Fruit fly (Drosophila melanogaster) whole organism, prepupa: ENCODE data around the gene CG43092.

Source experiments
- Blimp-1 ChIP-seq: fragments of 200-800 bp; sonication (Bioruptor generic); optimal IDR thresholded peaks from 3 replicates; lab custom pipeline; 2017; ENCODE audit warnings: missing biosample characterization, missing genetic modification characterization, mild to moderate bottlenecking, moderate library complexity, missing genetic modification reagents
- CG11294 ChIP-seq: fragments of 200-800 bp; sonication (Bioruptor generic); IDR thresholded peaks from 2 replicates; pipeline ENCODE4 v1.3.6; 2022; ENCODE audit warnings: missing biosample characterization, missing genetic modification characterization
- CG11762 ChIP-seq: fragments of 200-800 bp; sonication (Bioruptor generic); optimal IDR thresholded peaks from 3 replicates; lab custom pipeline; 2016; ENCODE audit warnings: missing biosample characterization, missing genetic modification characterization; ENCODE audit not compliant: insufficient read depth
- CG11902 ChIP-seq: fragments of 200-800 bp; sonication (Bioruptor generic); optimal IDR thresholded peaks from 3 replicates; lab custom pipeline; 2016; ENCODE audit warnings: missing biosample characterization, missing genetic modification characterization
- CG15336 ChIP-seq: fragments of 200-800 bp; sonication (Bioruptor generic); IDR thresholded peaks from 2 replicates; pipeline ENCODE4 v1.3.6; 2022; ENCODE audit warnings: missing biosample characterization, missing genetic modification characterization
- CG1621 ChIP-seq: fragments of 200-800 bp; sonication (Bioruptor generic); optimal IDR thresholded peaks from 3 replicates; lab custom pipeline; 2018; ENCODE audit warnings: missing biosample characterization, mild to moderate bottlenecking, missing genetic modification characterization
- CG16779 ChIP-seq: fragments of 200-800 bp; sonication (Bioruptor generic); optimal IDR thresholded peaks from 3 replicates; lab custom pipeline; 2017; ENCODE audit warnings: missing biosample characterization, mild to moderate bottlenecking, missing genetic modification characterization
- CG3032 ChIP-seq: fragments of 200-800 bp; optimal IDR thresholded peaks from 2 replicates; lab custom pipeline; 2019; ENCODE audit warnings: missing biosample characterization, mild to moderate bottlenecking, missing genetic modification characterization, moderate library complexity
- CG31627 ChIP-seq: fragments of 200-800 bp; sonication (Bioruptor generic); optimal IDR thresholded peaks from 3 replicates; lab custom pipeline; 2016; ENCODE audit warnings: missing biosample characterization, missing genetic modification characterization
- CG32006 ChIP-seq: fragments of 200-800 bp; sonication (Bioruptor generic); optimal IDR thresholded peaks from 3 replicates; lab custom pipeline; 2017; ENCODE audit warnings: missing biosample characterization, mild to moderate bottlenecking, missing genetic modification characterization
- CG34406 ChIP-seq: fragments of 200-800 bp; sonication (Bioruptor generic); optimal IDR thresholded peaks from 3 replicates; lab custom pipeline; 2016; ENCODE audit warnings: missing biosample characterization, missing genetic modification characterization
- CG4318 ChIP-seq: fragments of 200-800 bp; sonication (Bioruptor generic); optimal IDR thresholded peaks from 3 replicates; lab custom pipeline; 2017; ENCODE audit warnings: missing biosample characterization, mild to moderate bottlenecking, missing genetic modification characterization
- CG6163 ChIP-seq: fragments of 200-800 bp; sonication (Bioruptor generic); IDR thresholded peaks from 3 replicates; pipeline ENCODE4 v1.3.6; 2022; ENCODE audit warnings: missing biosample characterization, missing genetic modification characterization
- CG6792 ChIP-seq: fragments of 200-800 bp; sonication (Bioruptor generic); optimal IDR thresholded peaks from 3 replicates; lab custom pipeline; 2016; ENCODE audit warnings: missing biosample characterization, missing genetic modification characterization
- CG6854 ChIP-seq: fragments of 200-800 bp; sonication (Bioruptor generic); optimal IDR thresholded peaks from 2 replicates; lab custom pipeline; 2017; ENCODE audit warnings: missing biosample characterization, mild to moderate bottlenecking, missing genetic modification characterization
- CG7368 ChIP-seq: fragments of 200-800 bp; sonication (Bioruptor generic); optimal IDR thresholded peaks from 3 replicates; lab custom pipeline; 2016; ENCODE audit warnings: missing biosample characterization, missing genetic modification characterization
- CG8119 ChIP-seq: fragments of 200-800 bp; sonication (Bioruptor generic); IDR thresholded peaks from 3 replicates; pipeline ENCODE4 v1.3.6; 2022; ENCODE audit warnings: missing biosample characterization, missing genetic modification characterization
- CG8319 ChIP-seq: fragments of 200-800 bp; sonication (Bioruptor generic); optimal IDR thresholded peaks from 3 replicates; lab custom pipeline; 2016; ENCODE audit warnings: missing biosample characterization, missing genetic modification characterization
- CG8632 ChIP-seq: fragments of 200-800 bp; sonication (Bioruptor generic); optimal IDR thresholded peaks from 3 replicates; lab custom pipeline; 2016; ENCODE audit warnings: missing biosample characterization, missing genetic modification characterization
- CG9139 ChIP-seq: fragments of 200-800 bp; sonication (Bioruptor generic); optimal IDR thresholded peaks from 3 replicates; lab custom pipeline; 2017; ENCODE audit warnings: missing biosample characterization, mild to moderate bottlenecking, missing genetic modification characterization
- Eip75B ChIP-seq: fragments of 200-800 bp; sonication (Bioruptor generic); optimal IDR thresholded peaks from 3 replicates; lab custom pipeline; 2016; ENCODE audit warnings: missing biosample characterization, missing genetic modification characterization
- Ets21C ChIP-seq: fragments of 200-800 bp; sonication (Bioruptor generic); optimal IDR thresholded peaks from 3 replicates; lab custom pipeline; 2016; ENCODE audit warnings: missing biosample characterization, missing genetic modification characterization
- Ets96B ChIP-seq: fragments of 200-800 bp; optimal IDR thresholded peaks from 2 replicates; lab custom pipeline; 2019; ENCODE audit warnings: missing biosample characterization, mild to moderate bottlenecking, missing genetic modification characterization, moderate library complexity
- Gug ChIP-seq: fragments of 200-800 bp; sonication (Bioruptor generic); IDR thresholded peaks from 2 replicates; pipeline ENCODE4 v1.3.6; 2022; ENCODE audit warnings: missing biosample characterization, missing genetic modification characterization
- Hr38 ChIP-seq: sonication (Bioruptor generic); optimal IDR thresholded peaks from 2 replicates; lab custom pipeline; 2016; ENCODE audit warnings: missing biosample characterization, missing genetic modification characterization
- Hr39 ChIP-seq: fragments of 200-800 bp; sonication (Bioruptor generic); optimal IDR thresholded peaks from 2 replicates; lab custom pipeline; 2016; ENCODE audit warnings: missing biosample characterization, missing genetic modification characterization
- Hr4 ChIP-seq: fragments of 200-800 bp; sonication (Bioruptor generic); optimal IDR thresholded peaks from 3 replicates; lab custom pipeline; 2016; ENCODE audit warnings: missing biosample characterization, missing genetic modification characterization
- Lpt ChIP-seq: fragments of 200-800 bp; sonication (Bioruptor generic); optimal IDR thresholded peaks from 3 replicates; lab custom pipeline; 2016; ENCODE audit warnings: missing biosample characterization, missing genetic modification characterization
- Met ChIP-seq: fragments of 200-800 bp; sonication (Bioruptor generic); optimal IDR thresholded peaks from 3 replicates; lab custom pipeline; 2016; ENCODE audit warnings: missing biosample characterization, missing genetic modification characterization
- OdsH ChIP-seq: fragments of 200-800 bp; sonication (Bioruptor generic); optimal IDR thresholded peaks from 3 replicates; lab custom pipeline; 2016; ENCODE audit warnings: missing biosample characterization, missing genetic modification characterization
- Smox ChIP-seq: fragments of 200-800 bp; sonication (Bioruptor generic); optimal IDR thresholded peaks from 3 replicates; lab custom pipeline; 2016; ENCODE audit warnings: missing biosample characterization, missing genetic modification characterization
- Sox102F ChIP-seq: fragments of 200-800 bp; sonication (Bioruptor generic); optimal IDR thresholded peaks from 2 replicates; lab custom pipeline; 2016; ENCODE audit warnings: missing biosample characterization, mild to moderate bottlenecking, missing genetic modification characterization
- Sox14 ChIP-seq: fragments of 200-800 bp; sonication (Bioruptor generic); optimal IDR thresholded peaks from 3 replicates; lab custom pipeline; 2016; ENCODE audit warnings: missing biosample characterization, missing genetic modification characterization
- Sox15 ChIP-seq: fragments of 200-800 bp; sonication (Bioruptor generic); optimal IDR thresholded peaks from 3 replicates; lab custom pipeline; 2016; ENCODE audit warnings: missing biosample characterization, missing genetic modification characterization
- achi ChIP-seq: fragments of 200-800 bp; sonication (Bioruptor generic); optimal IDR thresholded peaks from 3 replicates; lab custom pipeline; 2016; ENCODE audit warnings: missing biosample characterization, missing genetic modification characterization
- acj6 ChIP-seq: fragments of 200-800 bp; sonication (Bioruptor generic); optimal IDR thresholded peaks from 3 replicates; lab custom pipeline; 2016; ENCODE audit warnings: missing biosample characterization, missing genetic modification characterization
- cyc ChIP-seq: fragments of 200-800 bp; sonication (Bioruptor generic); optimal IDR thresholded peaks from 3 replicates; lab custom pipeline; 2016; ENCODE audit warnings: missing biosample characterization, missing genetic modification characterization
- dac ChIP-seq: fragments of 200-800 bp; sonication (Bioruptor generic); optimal IDR thresholded peaks from 2 replicates; lab custom pipeline; 2017; ENCODE audit warnings: missing biosample characterization, mild to moderate bottlenecking, missing genetic modification characterization
- dsx ChIP-seq: fragments of 200-800 bp; optimal IDR thresholded peaks from 3 replicates; lab custom pipeline; 2019; ENCODE audit warnings: missing biosample characterization, mild to moderate bottlenecking, missing genetic modification characterization, moderate library complexity; ENCODE audit not compliant: poor library complexity, severe bottlenecking
- eg ChIP-seq: fragments of 200-800 bp; sonication (Bioruptor generic); IDR thresholded peaks from 3 replicates; pipeline ENCODE4 v1.3.6; 2022; ENCODE audit warnings: missing biosample characterization, missing genetic modification characterization
- esn ChIP-seq: fragments of 200-800 bp; sonication (Bioruptor generic); optimal IDR thresholded peaks from 2 replicates; lab custom pipeline; 2016; ENCODE audit warnings: missing biosample characterization, mild to moderate bottlenecking, missing genetic modification characterization, moderate library complexity
- fd59A ChIP-seq: fragments of 200-800 bp; sonication (Bioruptor generic); optimal IDR thresholded peaks from 2 replicates; lab custom pipeline; 2017; ENCODE audit warnings: missing biosample characterization, mild to moderate bottlenecking, missing genetic modification characterization, missing genetic modification reagents
- fd85E ChIP-seq: fragments of 200-800 bp; sonication (Bioruptor generic); optimal IDR thresholded peaks from 3 replicates; lab custom pipeline; 2016; ENCODE audit warnings: missing biosample characterization, missing genetic modification characterization
- fkh ChIP-seq: fragments of 200-800 bp; sonication (Bioruptor generic); optimal IDR thresholded peaks from 3 replicates; lab custom pipeline; 2017; ENCODE audit warnings: missing biosample characterization, mild to moderate bottlenecking, missing genetic modification characterization, moderate library complexity
- lz ChIP-seq: fragments of 200-800 bp; sonication (Bioruptor generic); optimal IDR thresholded peaks from 3 replicates; lab custom pipeline; 2016; ENCODE audit warnings: missing biosample characterization, missing genetic modification characterization
- net ChIP-seq: fragments of 200-800 bp; sonication (Bioruptor generic); optimal IDR thresholded peaks from 3 replicates; lab custom pipeline; 2016; ENCODE audit warnings: missing biosample characterization, missing genetic modification characterization
- pdm3 ChIP-seq: fragments of 200-800 bp; sonication (Bioruptor generic); optimal IDR thresholded peaks from 3 replicates; lab custom pipeline; 2016; ENCODE audit warnings: missing biosample characterization, missing genetic modification characterization
- svp ChIP-seq: fragments of 200-800 bp; sonication (Bioruptor generic); peaks from one replicate; lab custom pipeline; 2016; ENCODE audit warnings: missing biosample characterization, missing genetic modification characterization
- topi ChIP-seq: fragments of 200-800 bp; sonication (Bioruptor generic); optimal IDR thresholded peaks from 3 replicates; lab custom pipeline; 2016; ENCODE audit warnings: missing biosample characterization, missing genetic modification characterization
- vri ChIP-seq: fragments of 200-800 bp; sonication (Bioruptor generic); optimal IDR thresholded peaks from 3 replicates; lab custom pipeline; 2016; ENCODE audit warnings: missing biosample characterization, mild to moderate bottlenecking, missing genetic modification characterization

CG43092 gene

DNA sequence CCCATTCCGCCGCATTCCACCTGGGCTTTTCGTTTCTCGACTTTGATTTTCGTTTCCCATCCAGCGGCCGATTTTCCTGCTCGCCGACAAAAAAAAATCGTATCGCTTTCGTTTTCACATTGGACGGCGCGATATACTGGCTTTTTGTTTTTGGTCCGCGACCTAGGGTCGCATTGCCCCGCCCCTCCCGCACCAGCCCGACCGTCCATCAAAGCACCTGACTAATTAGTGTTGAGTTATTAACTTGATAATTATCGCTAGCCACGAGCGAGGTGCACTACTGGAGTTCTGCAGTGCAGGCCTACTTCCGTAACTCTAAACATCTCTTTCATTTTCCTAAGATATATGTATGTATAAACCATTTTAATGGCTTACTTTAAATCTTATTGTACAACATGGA lies 17.8 kb downstream of the CG43092 start:
- TF ChIP-seq svp (GFP tag; lab: Kevin White, UChicago) (peak; percentile 69), Sox14 (GFP tag; lab: Kevin White, UChicago) (no peak)

DNA sequence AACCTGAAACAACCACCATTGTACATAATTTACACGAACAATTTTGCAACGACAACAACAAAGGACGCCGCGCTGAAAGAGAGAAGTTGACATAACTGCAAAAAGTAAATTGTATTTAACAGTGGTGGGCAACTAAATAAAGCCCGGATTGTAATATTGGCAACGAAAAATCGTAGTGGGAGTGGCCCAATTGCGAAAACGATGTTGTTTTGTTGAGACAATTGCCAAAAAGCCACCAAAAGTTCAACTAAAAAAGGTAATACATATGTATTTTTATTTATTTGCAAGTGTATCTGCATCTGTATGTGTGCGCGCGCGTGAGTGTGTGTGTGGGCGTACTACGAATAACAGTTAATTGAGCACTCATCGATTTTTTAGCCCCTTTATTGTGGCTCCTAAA lies 18.4 kb downstream of the CG43092 start:
- TF ChIP-seq Ets96B (tag; lab: Kevin White, UChicago): peak; percentile 18
- no peak for TF ChIP-seq Blimp-1 (GFP tag; lab: Kevin White, UChicago)
- peak; percentile 20 for TF ChIP-seq cyc
- TF ChIP-seq Smox (GFP tag; lab: Kevin White, UChicago): peak; percentile 6
- no peak for TF ChIP-seq dsx (GFP tag; lab: Kevin White, UChicago)
- no peak for TF ChIP-seq CG11294 (GFP tag; lab: Robert Waterston, UW)
- peak; percentile 9 for TF ChIP-seq fkh
- peak; percentile 42 for TF ChIP-seq CG11762 (GFP tag; lab: Kevin White, UChicago)
- TF ChIP-seq CG16779: no peak
- TF ChIP-seq Met (GFP tag; lab: Kevin White, UChicago): peak; percentile 36
- TF ChIP-seq CG8319 (GFP tag; lab: Kevin White, UChicago): peak; percentile 6
- TF ChIP-seq Ets21C: peak; percentile 15
- no peak for TF ChIP-seq Hr38 (GFP tag; lab: Kevin White, UChicago)
- TF ChIP-seq svp (GFP tag; lab: Kevin White, UChicago): peak; percentile 65
- peak; percentile 62; the same call in 2 of the 3 replicates for TF ChIP-seq eg (GFP tag; lab: Robert Waterston, UW)
- TF ChIP-seq dac (GFP tag; lab: Kevin White, UChicago): peak; percentile 16
- peak; percentile 39 for TF ChIP-seq vri (GFP tag; lab: Kevin White, UChicago)
- peak; percentile 17 for TF ChIP-seq Sox14 (GFP tag; lab: Kevin White, UChicago)
- TF ChIP-seq CG6792 (GFP tag; lab: Kevin White, UChicago): peak; percentile 29
- TF ChIP-seq esn (GFP tag; lab: Kevin White, UChicago): no peak
- TF ChIP-seq Gug (GFP tag; lab: Robert Waterston, UW): peak; percentile 47; the same call in 1 of the 2 replicates
- TF ChIP-seq achi (GFP tag; lab: Kevin White, UChicago): peak; percentile 15
- no peak for TF ChIP-seq Eip75B (GFP tag; lab: Kevin White, UChicago)
- no peak for TF ChIP-seq fd85E (GFP tag; lab: Kevin White, UChicago)
- no peak for TF ChIP-seq fd59A (GFP tag; lab: Kevin White, UChicago)
- TF ChIP-seq topi (GFP tag; lab: Kevin White, UChicago): peak; percentile 9
- peak; percentile 54 for TF ChIP-seq CG32006
- no peak for TF ChIP-seq CG6854 (GFP tag; lab: Kevin White, UChicago)
- TF ChIP-seq CG8632 (GFP tag; lab: Kevin White, UChicago): no peak
- TF ChIP-seq CG34406: peak; percentile 2
- no peak for TF ChIP-seq CG9139 (GFP tag; lab: Kevin White, UChicago)
- TF ChIP-seq net (GFP tag; lab: Kevin White, UChicago): no peak
- TF ChIP-seq acj6 (GFP tag; lab: Kevin White, UChicago): peak; percentile 40
- TF ChIP-seq CG6163: peak; percentile 57
- TF ChIP-seq Sox15 (GFP tag; lab: Kevin White, UChicago): no peak
- TF ChIP-seq Hr4: peak; percentile 64
- TF ChIP-seq pdm3: peak; percentile 55
- TF ChIP-seq CG8119 (GFP tag; lab: Robert Waterston, UW): peak; percentile 53; the same call in 2 of the 3 replicates
- no peak for TF ChIP-seq CG1621 (tag; lab: Kevin White, UChicago)
- TF ChIP-seq CG3032 (tag; lab: Kevin White, UChicago): no peak
- TF ChIP-seq CG31627 (GFP tag; lab: Kevin White, UChicago): peak; percentile 24
- TF ChIP-seq OdsH (GFP tag; lab: Kevin White, UChicago): peak; percentile 45
- TF ChIP-seq Lpt: no peak
- TF ChIP-seq Sox102F (GFP tag; lab: Kevin White, UChicago): peak; percentile 26
- no peak for TF ChIP-seq CG11902 (GFP tag; lab: Kevin White, UChicago)
- TF ChIP-seq lz (GFP tag; lab: Kevin White, UChicago): peak; percentile 25
- TF ChIP-seq Hr39 (GFP tag; lab: Kevin White, UChicago): peak; percentile 29
- TF ChIP-seq CG4318 (GFP tag; lab: Kevin White, UChicago): no peak
- peak; percentile 42 for TF ChIP-seq CG7368 (GFP tag; lab: Kevin White, UChicago)
- peak; percentile 64; the same call in 1 of the 2 replicates for TF ChIP-seq CG15336
